Worm (Caenorhabditis elegans) whole organism, L3 larva: Measurements from ENCODE around the gene C14C11.7.
"Not testable (repeated sequence)": the region's sequence is repeated elsewhere in the genome, so short reads cannot be mapped to it uniquely, and the experiment has no call there.

Source experiments
- R02D3.7 ChIP-seq: fragments of 150-350 bp; optimal IDR thresholded peaks from 2 replicates; lab custom pipeline; 2014; ENCODE audit warnings: missing biosample characterization, missing genetic modification characterization
- ZK546.5 ChIP-seq: sonication (generic microtip); optimal IDR thresholded peaks from 2 replicates; lab custom pipeline; 2017; ENCODE audit warnings: missing biosample characterization, missing genetic modification characterization
- aly-2 ChIP-seq: fragments of 150-350 bp; optimal IDR thresholded peaks from 2 replicates; lab custom pipeline; 2014; ENCODE audit warnings: missing biosample characterization, missing genetic modification characterization
- ama-1 ChIP-seq: fragments of 150-350 bp; optimal IDR thresholded peaks from 2 replicates; lab custom pipeline; 2018
- ceh-16 ChIP-seq: sonication (generic microtip); optimal IDR thresholded peaks from 2 replicates; lab custom pipeline; 2017; ENCODE audit warnings: missing biosample characterization, missing genetic modification characterization
- ceh-28 ChIP-seq: fragments of 150-350 bp; optimal IDR thresholded peaks from 2 replicates; lab custom pipeline; 2014; ENCODE audit warnings: missing biosample characterization, missing genetic modification reagents, missing genetic modification characterization
- ceh-82 ChIP-seq: fragments of 150-350 bp; optimal IDR thresholded peaks from 2 replicates; lab custom pipeline; 2014; ENCODE audit warnings: missing biosample characterization, missing genetic modification characterization
- ceh-9 ChIP-seq: sonication (generic microtip); optimal IDR thresholded peaks from 2 replicates; lab custom pipeline; 2018; ENCODE audit warnings: missing biosample characterization, missing genetic modification characterization
- egl-27 ChIP-seq: sonication (generic microtip); optimal IDR thresholded peaks from 4 replicates; lab custom pipeline; 2017; ENCODE audit warnings: missing biosample characterization, missing genetic modification reagents, missing genetic modification characterization
- egl-5 ChIP-seq: fragments of 150-350 bp; optimal IDR thresholded peaks from 2 replicates; lab custom pipeline; 2017; ENCODE audit warnings: missing biosample characterization, missing genetic modification reagents, missing genetic modification characterization, inconsistent platforms
- elt-2 ChIP-seq: sonication (generic microtip); optimal IDR thresholded peaks from 2 replicates; lab custom pipeline; 2016; ENCODE audit warnings: missing genetic modification reagents, mild to moderate bottlenecking, missing genetic modification characterization, missing compliant biosample characterization
- eor-1 ChIP-seq, 2 experiments: fragments of 150-350 bp; optimal IDR thresholded peaks; 2 replicates each; lab custom pipeline; 2014 to 2018; ENCODE audit warnings: missing biosample characterization in 2 of 2, missing genetic modification characterization in 2 of 2
- fkh-2 ChIP-seq: fragments of 150-350 bp; optimal IDR thresholded peaks from 2 replicates; lab custom pipeline; 2014; ENCODE audit warnings: missing biosample characterization, missing genetic modification reagents, missing genetic modification characterization
- fos-1 ChIP-seq: fragments of 150-350 bp; optimal IDR thresholded peaks from 2 replicates; lab custom pipeline; 2014; ENCODE audit warnings: missing biosample characterization, missing genetic modification characterization
- hmg-11 ChIP-seq: sonication (generic microtip); optimal IDR thresholded peaks from 2 replicates; lab custom pipeline; 2016; ENCODE audit warnings: missing genetic modification characterization, missing compliant biosample characterization
- jun-1 ChIP-seq: fragments of 150-350 bp; optimal IDR thresholded peaks from 2 replicates; lab custom pipeline; 2014; ENCODE audit warnings: missing biosample characterization, missing genetic modification reagents, missing genetic modification characterization
- lin-15B ChIP-seq: fragments of 150-350 bp; optimal IDR thresholded peaks from 2 replicates; lab custom pipeline; 2014; ENCODE audit warnings: missing biosample characterization, missing genetic modification characterization
- lin-39 ChIP-seq: fragments of 150-350 bp; optimal IDR thresholded peaks from 2 replicates; lab custom pipeline; 2018; ENCODE audit warnings: missing biosample characterization, missing genetic modification reagents, missing genetic modification characterization
- lsy-12 ChIP-seq: sonication (generic microtip); optimal IDR thresholded peaks from 2 replicates; lab custom pipeline; 2016; ENCODE audit warnings: mild to moderate bottlenecking, missing genetic modification characterization, missing compliant biosample characterization
- mdl-1 ChIP-seq: fragments of 150-350 bp; optimal IDR thresholded peaks from 2 replicates; lab custom pipeline; 2014; ENCODE audit warnings: missing biosample characterization, missing genetic modification characterization
- nfya-1 ChIP-seq: sonication (generic microtip); optimal IDR thresholded peaks from 2 replicates; lab custom pipeline; 2017; ENCODE audit warnings: missing genetic modification characterization, mild to moderate bottlenecking, missing compliant biosample characterization, antibody characterized with exemption, moderate library complexity; ENCODE audit not compliant: insufficient read depth
- nhr-12 ChIP-seq: fragments of 150-350 bp; optimal IDR thresholded peaks from 2 replicates; lab custom pipeline; 2014; ENCODE audit warnings: missing biosample characterization, missing genetic modification characterization
- nhr-23 ChIP-seq: fragments of 150-350 bp; optimal IDR thresholded peaks from 2 replicates; lab custom pipeline; 2014; ENCODE audit warnings: missing biosample characterization, missing genetic modification reagents, missing genetic modification characterization
- nhr-237 ChIP-seq: fragments of 150-350 bp; optimal IDR thresholded peaks from 2 replicates; lab custom pipeline; 2014; ENCODE audit warnings: missing biosample characterization, missing genetic modification characterization
- nhr-25 ChIP-seq: sonication (generic microtip); optimal IDR thresholded peaks from 2 replicates; lab custom pipeline; 2017; ENCODE audit warnings: missing biosample characterization, missing genetic modification characterization
- nhr-43 ChIP-seq: sonication (generic microtip); optimal IDR thresholded peaks from 2 replicates; lab custom pipeline; 2016; ENCODE audit warnings: mild to moderate bottlenecking, missing genetic modification characterization, missing compliant biosample characterization; ENCODE audit not compliant: poor library complexity, severe bottlenecking
- nhr-67 ChIP-seq: fragments of 150-350 bp; optimal IDR thresholded peaks from 2 replicates; lab custom pipeline; 2014; ENCODE audit warnings: missing biosample characterization, missing genetic modification characterization
- nhr-76 ChIP-seq: fragments of 150-350 bp; sonication (generic microtip); optimal IDR thresholded peaks from 5 replicates; lab custom pipeline; 2014; ENCODE audit warnings: missing biosample characterization, missing genetic modification characterization
- nhr-77 ChIP-seq: fragments of 150-350 bp; optimal IDR thresholded peaks from 2 replicates; lab custom pipeline; 2014; ENCODE audit warnings: missing biosample characterization, missing genetic modification characterization
- pha-4 ChIP-seq: fragments of 150-350 bp; optimal IDR thresholded peaks from 2 replicates; lab custom pipeline; 2014; ENCODE audit warnings: missing biosample characterization, missing genetic modification reagents, missing genetic modification characterization
- pqm-1 ChIP-seq: fragments of 150-350 bp; optimal IDR thresholded peaks from 2 replicates; lab custom pipeline; 2017; ENCODE audit warnings: missing biosample characterization, missing genetic modification characterization, inconsistent platforms
- sea-2 ChIP-seq: fragments of 150-350 bp; sonication (generic microtip); optimal IDR thresholded peaks from 4 replicates; lab custom pipeline; 2014; ENCODE audit warnings: missing biosample characterization, missing genetic modification reagents, missing genetic modification characterization
- skn-1 ChIP-seq: fragments of 150-350 bp; optimal IDR thresholded peaks from 2 replicates; lab custom pipeline; 2014; ENCODE audit warnings: missing biosample characterization, missing genetic modification characterization
- snpc-4 ChIP-seq: fragments of 150-350 bp; optimal IDR thresholded peaks from 2 replicates; lab custom pipeline; 2014; ENCODE audit warnings: missing biosample characterization, missing genetic modification characterization
- tbx-2 ChIP-seq: sonication (generic microtip); optimal IDR thresholded peaks from 2 replicates; lab custom pipeline; 2016; ENCODE audit warnings: mild to moderate bottlenecking, missing genetic modification characterization, missing compliant biosample characterization
- unc-39 ChIP-seq: sonication (generic microtip); optimal IDR thresholded peaks from 4 replicates; lab custom pipeline; 2017; ENCODE audit warnings: missing biosample characterization, missing genetic modification characterization
- unc-62 ChIP-seq: fragments of 150-350 bp; sonication (generic microtip); optimal IDR thresholded peaks from 4 replicates; lab custom pipeline; 2014; ENCODE audit warnings: missing biosample characterization, missing genetic modification reagents, missing genetic modification characterization
- ztf-11 ChIP-seq: fragments of 150-350 bp; optimal IDR thresholded peaks from 2 replicates; lab custom pipeline; 2014; ENCODE audit warnings: missing biosample characterization, missing genetic modification characterization
- ztf-4 ChIP-seq: fragments of 150-350 bp; optimal IDR thresholded peaks from 2 replicates; lab custom pipeline; 2014; ENCODE audit warnings: missing biosample characterization, missing genetic modification characterization

The C14C11.7 gene

ce11 chrV:5668968-5669367 is 3.1 kb upstream of the C14C11.7 start:
- TF ChIP-seq sea-2 = no peak
- no peak for TF ChIP-seq nhr-23
- no peak for TF ChIP-seq lin-39 (tag; lab: Kevin White, UChicago)
- TF ChIP-seq egl-27 = no peak
- TF ChIP-seq unc-39 (tag; lab: Kevin White, UChicago) = no peak
- TF ChIP-seq ztf-4 (tag; lab: Kevin White, UChicago) = no peak
- TF ChIP-seq nhr-77 (tag; lab: Kevin White, UChicago) = no peak
- TF ChIP-seq ZK546.5 (tag; lab: Kevin White, UChicago) = no peak
- TF ChIP-seq ceh-9 (tag; lab: Kevin White, UChicago) = no peak
- TF ChIP-seq tbx-2 (tag; lab: Kevin White, UChicago) = no peak
- no peak for TF ChIP-seq nhr-237 (tag; lab: Kevin White, UChicago)
- no peak for TF ChIP-seq pha-4 (tag; lab: Kevin White, UChicago)
- TF ChIP-seq jun-1 (tag; lab: Kevin White, UChicago) = no peak
- no peak for TF ChIP-seq eor-1 (tag; optimal IDR thresholded peaks at IDR 0.05; lab: Kevin White, UChicago)
- no peak for TF ChIP-seq ztf-11
- TF ChIP-seq nhr-12 = no peak
- no peak for TF ChIP-seq ama-1 (lab: Kevin White, UChicago)

ce11 chrV:5667337-5667736 is 1.5 kb upstream of the C14C11.7 start:
- TF ChIP-seq pqm-1 (tag; lab: Kevin White, UChicago) (no peak), nfya-1 (tag; lab: Kevin White, UChicago) (no peak), jun-1 (tag; lab: Kevin White, UChicago) (no peak), ztf-4 (tag; lab: Kevin White, UChicago) (no peak), lsy-12 (tag; lab: Kevin White, UChicago) (peak; percentile 71), nhr-77 (tag; lab: Kevin White, UChicago) (peak; percentile 64), ceh-16 (tag; lab: Kevin White, UChicago) (no peak), ceh-28 (tag; lab: Kevin White, UChicago) (no peak), fos-1 (no peak), R02D3.7 (tag; lab: Kevin White, UChicago) (no peak), nhr-67 (tag; lab: Kevin White, UChicago) (no peak), unc-62 (GFP tag; lab: Kevin White, UChicago) (no peak), fkh-2 (no peak), pha-4 (tag; lab: Kevin White, UChicago) (no peak), ztf-11 (no peak), nhr-76 (tag; lab: Kevin White, UChicago) (no peak), hmg-11 (tag; lab: Kevin White, UChicago) (no peak), tbx-2 (tag; lab: Kevin White, UChicago) (peak; percentile 31), snpc-4 (tag; lab: Kevin White, UChicago) (no peak), skn-1 (tag; lab: Kevin White, UChicago) (no peak), nhr-23 (peak; percentile 36), egl-5 (tag; lab: Kevin White, UChicago) (no peak), nhr-43 (peak; percentile 86), lin-15B (tag; lab: Kevin White, UChicago) (no peak), elt-2 (tag; lab: Kevin White, UChicago) (peak; percentile 6), aly-2 (tag; lab: Kevin White, UChicago) (no peak), nhr-25 (tag; lab: Kevin White, UChicago) (no peak), ceh-82 (no peak), ZK546.5 (tag; lab: Kevin White, UChicago) (no peak), nhr-237 (tag; lab: Kevin White, UChicago) (no peak)

ce11 chrV:5663317-5663716 is 2.6 kb downstream of the C14C11.7 start, which contains the start of gene C14C11.1:
TSS of gene C14C11.1 (plus strand) at chrV:5663617.
- TF ChIP-seq ztf-11; mdl-1 (tag; lab: Kevin White, UChicago); hmg-11 (tag; lab: Kevin White, UChicago): not testable (repeated sequence)
- TF ChIP-seq, all 47 proteins: peak for 0; not testable (repeated sequence) for 47
